Worm (Caenorhabditis elegans) whole organism, young adult: Measurements from ENCODE around the gene pals-23.

Source experiments
- F10E7.11 ChIP-seq: sonication (generic microtip); optimal IDR thresholded peaks from 2 replicates; lab custom pipeline; 2017; ENCODE audit warnings: mild to moderate bottlenecking, missing genetic modification characterization, moderate library complexity, missing compliant biosample characterization
- F39B2.1 ChIP-seq: fragments of 200-800 bp; sonication (Bioruptor generic); IDR thresholded peaks from 2 replicates; pipeline ENCODE4 v1.3.6; 2022; ENCODE audit warnings: missing genetic modification reagents, missing genetic modification characterization, missing compliant biosample characterization
- Y53F4B.3 ChIP-seq: fragments of 200-800 bp; sonication (Bioruptor generic); IDR thresholded peaks from 2 replicates; pipeline ENCODE4 v1.3.6; 2022; ENCODE audit warnings: missing genetic modification reagents, missing genetic modification characterization, missing compliant biosample characterization
- atf-7 ChIP-seq: sonication (generic microtip); optimal IDR thresholded peaks from 2 replicates; lab custom pipeline; 2017; ENCODE audit warnings: mild to moderate bottlenecking, missing genetic modification characterization, missing compliant biosample characterization
- athp-1 ChIP-seq: sonication (generic microtip); optimal IDR thresholded peaks from 2 replicates; lab custom pipeline; 2017; ENCODE audit warnings: mild to moderate bottlenecking, missing genetic modification characterization, missing compliant biosample characterization
- attf-6 ChIP-seq: fragments of 200-800 bp; sonication (Bioruptor generic); IDR thresholded peaks from 2 replicates; pipeline ENCODE4 v1.3.6; 2022; ENCODE audit warnings: missing genetic modification reagents, missing genetic modification characterization, missing compliant biosample characterization
- bed-1 ChIP-seq: fragments of 200-800 bp; sonication (Bioruptor generic); IDR thresholded peaks from 2 replicates; pipeline ENCODE4 v1.3.6; 2022; ENCODE audit warnings: missing genetic modification reagents, missing genetic modification characterization, missing compliant biosample characterization
- cebp-1 ChIP-seq, 2 experiments: fragments of 200-800 bp in 1 of 2; sonication (Bioruptor generic) in 1 of 2; sonication (generic microtip) in 1 of 2; IDR thresholded peaks in 1 of 2; optimal IDR thresholded peaks in 1 of 2; 2 replicates each; pipeline versions ENCODE4 v1.3.6 to Lab custom; 2017 to 2022; ENCODE audit warnings: missing compliant biosample characterization in 2 of 2, missing genetic modification characterization in 2 of 2, mild to moderate bottlenecking in 1 of 2, missing genetic modification reagents in 1 of 2, moderate library complexity in 1 of 2
- ceh-100 ChIP-seq: fragments of 200-800 bp; sonication (Bioruptor generic); IDR thresholded peaks from 2 replicates; pipeline ENCODE4 v1.3.6; 2022; ENCODE audit warnings: missing genetic modification reagents, missing genetic modification characterization, missing compliant biosample characterization
- ceh-58 ChIP-seq: fragments of 200-800 bp; sonication (Bioruptor generic); IDR thresholded peaks from 2 replicates; pipeline ENCODE4 v1.3.6; 2022; ENCODE audit warnings: missing genetic modification characterization, missing compliant biosample characterization
- egl-18 ChIP-seq: fragments of 200-800 bp; sonication (Bioruptor generic); IDR thresholded peaks from 2 replicates; pipeline ENCODE4 v1.3.6; 2022; ENCODE audit warnings: missing genetic modification reagents, missing genetic modification characterization, missing compliant biosample characterization
- ets-4 ChIP-seq: fragments of 200-800 bp; sonication (Bioruptor generic); optimal IDR thresholded peaks from 2 replicates; lab custom pipeline; 2018; ENCODE audit warnings: mild to moderate bottlenecking, missing genetic modification characterization, missing compliant biosample characterization
- hlh-12 ChIP-seq: sonication (generic microtip); optimal IDR thresholded peaks from 2 replicates; lab custom pipeline; 2016; ENCODE audit warnings: missing genetic modification characterization, missing compliant biosample characterization
- hsf-1 ChIP-seq: fragments of 200-800 bp; sonication (Bioruptor generic); IDR thresholded peaks from 2 replicates; pipeline ENCODE4 v1.3.6; 2022; ENCODE audit warnings: missing genetic modification reagents, missing genetic modification characterization, missing compliant biosample characterization
- let-607 ChIP-seq, 2 experiments: fragments of 200-800 bp in 1 of 2; sonication (Bioruptor generic) in 1 of 2; sonication (generic microtip) in 1 of 2; optimal IDR thresholded peaks; 2 replicates each; lab custom pipeline; 2016 to 2018; ENCODE audit warnings: mild to moderate bottlenecking in 2 of 2, missing compliant biosample characterization in 2 of 2, missing genetic modification characterization in 2 of 2, moderate library complexity in 2 of 2, missing genotype in 1 of 2
- lin-40 ChIP-seq: sonication (generic microtip); optimal IDR thresholded peaks from 2 replicates; lab custom pipeline; 2016; ENCODE audit warnings: missing genetic modification characterization, mild to moderate bottlenecking, missing compliant biosample characterization, missing genotype, missing genetic modification reagents
- mes-4 ChIP-seq: sonication (generic microtip); optimal IDR thresholded peaks from 2 replicates; lab custom pipeline; 2016; ENCODE audit warnings: missing genotype, missing genetic modification characterization, missing compliant biosample characterization
- nhr-80 ChIP-seq: sonication (generic microtip); optimal IDR thresholded peaks from 2 replicates; lab custom pipeline; 2016; ENCODE audit warnings: missing genetic modification characterization, missing compliant biosample characterization
- nhr-90 ChIP-seq: sonication (generic microtip); optimal IDR thresholded peaks from 2 replicates; lab custom pipeline; 2016; ENCODE audit warnings: missing genotype, mild to moderate bottlenecking, missing genetic modification characterization, missing compliant biosample characterization
- pbrm-1 ChIP-seq: fragments of 200-800 bp; sonication (Bioruptor generic); IDR thresholded peaks from 2 replicates; pipeline ENCODE4 v1.3.6; 2022; ENCODE audit warnings: missing genetic modification reagents, missing genetic modification characterization, missing compliant biosample characterization
- rec-8 ChIP-seq, 2 experiments: sonication (generic microtip); optimal IDR thresholded peaks; 2 replicates each; lab custom pipeline; 2016; ENCODE audit warnings: mild to moderate bottlenecking in 2 of 2, missing genetic modification characterization in 2 of 2, missing genetic modification reagents in 2 of 2, missing genotype in 2 of 2, missing biosample characterization in 1 of 2, missing compliant biosample characterization in 1 of 2, moderate library complexity in 1 of 2
- tbp1 ChIP-seq: fragments of 200-800 bp; sonication (Bioruptor generic); optimal IDR thresholded peaks from 2 replicates; lab custom pipeline; 2018; ENCODE audit warnings: mild to moderate bottlenecking, missing genetic modification characterization, missing compliant biosample characterization
- tlf-1 ChIP-seq: fragments of 200-800 bp; sonication (Bioruptor generic); optimal IDR thresholded peaks from 2 replicates; lab custom pipeline; 2018; ENCODE audit warnings: mild to moderate bottlenecking, missing genetic modification characterization, missing compliant biosample characterization
- ztf-26 ChIP-seq: sonication (generic microtip); optimal IDR thresholded peaks from 2 replicates; lab custom pipeline; 2017; ENCODE audit warnings: missing genetic modification characterization, missing compliant biosample characterization
- ztf-6 ChIP-seq: fragments of 200-800 bp; sonication (Bioruptor generic); IDR thresholded peaks from 2 replicates; pipeline ENCODE4 v1.3.6; 2022; ENCODE audit warnings: missing genetic modification reagents, missing genetic modification characterization, missing compliant biosample characterization

pals-23 gene

DNA sequence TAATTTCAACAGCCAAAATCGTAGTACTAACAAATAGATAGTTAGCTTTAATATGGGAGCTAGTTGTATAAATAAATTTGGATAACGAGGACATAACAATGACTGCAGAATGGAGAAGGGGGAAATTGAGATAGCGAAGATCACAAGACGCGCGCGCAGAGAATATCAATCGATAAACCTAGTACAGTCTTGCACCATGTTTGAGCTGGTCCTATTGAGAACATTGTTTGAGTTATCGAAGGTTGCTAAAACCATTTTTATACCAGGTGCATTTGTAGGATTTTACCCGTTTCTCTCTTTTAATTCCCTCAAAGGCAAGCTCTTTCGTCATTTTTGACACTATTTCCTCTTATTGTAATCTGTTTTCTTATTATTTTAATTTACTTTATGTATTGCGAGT lies 47.0 kb downstream of the pals-23 start, which contains the start of the genes F40G9.9 and F40G9.12 (continued):
- TF ChIP-seq tlf-1 (GFP tag; lab: Kevin White, UChicago) (no peak), ztf-26 (tag; lab: Kevin White, UChicago) (no peak), hlh-12 (tag; lab: Kevin White, UChicago) (no peak), F10E7.11 (tag; lab: Kevin White, UChicago) (no peak), ztf-6 (GFP tag; lab: Robert Waterston, UW) (no peak)

ce11 chrIII:173501-173900 lies 48.9 kb downstream of the pals-23 start, which contains the start of gene F40G9.19:
TSS of gene F40G9.19 (plus strand) at chrIII:173801.
- TF ChIP-seq attf-6 = no peak
- no peak for TF ChIP-seq cebp-1 (GFP tag; IDR thresholded peaks at IDR 0.05; lab: Robert Waterston, UW)
- no peak for TF ChIP-seq cebp-1 (tag; optimal IDR thresholded peaks at IDR 0.05; lab: Kevin White, UChicago)
- no peak for TF ChIP-seq egl-18
- no peak for TF ChIP-seq hsf-1
- no peak for TF ChIP-seq ceh-58 (GFP tag; lab: Robert Waterston, UW)
- no peak for TF ChIP-seq ets-4 (GFP tag; lab: Kevin White, UChicago)
- no peak for TF ChIP-seq ceh-100 (GFP tag; lab: Robert Waterston, UW)
- TF ChIP-seq let-607 (tag; optimal IDR thresholded peaks at IDR 0.05; lab: Kevin White, UChicago) = no peak
- no peak for TF ChIP-seq F39B2.1 (GFP tag; lab: Robert Waterston, UW)
- no peak for TF ChIP-seq pbrm-1 (GFP tag; lab: Robert Waterston, UW)
- TF ChIP-seq nhr-90 (tag; lab: Kevin White, UChicago) = no peak
- TF ChIP-seq F10E7.11 (tag; lab: Kevin White, UChicago) = no peak
- TF ChIP-seq Y53F4B.3 (GFP tag; lab: Robert Waterston, UW) = no peak
- TF ChIP-seq nhr-80 (tag; lab: Kevin White, UChicago) = no peak
- no peak for TF ChIP-seq rec-8 (tag; optimal IDR thresholded peaks at IDR 0.05; lab: Kevin White, UChicago)
- no peak for TF ChIP-seq lin-40 (tag; lab: Kevin White, UChicago)
- no peak for TF ChIP-seq bed-1 (GFP tag; lab: Robert Waterston, UW)
- TF ChIP-seq atf-7 = no peak

DNA sequence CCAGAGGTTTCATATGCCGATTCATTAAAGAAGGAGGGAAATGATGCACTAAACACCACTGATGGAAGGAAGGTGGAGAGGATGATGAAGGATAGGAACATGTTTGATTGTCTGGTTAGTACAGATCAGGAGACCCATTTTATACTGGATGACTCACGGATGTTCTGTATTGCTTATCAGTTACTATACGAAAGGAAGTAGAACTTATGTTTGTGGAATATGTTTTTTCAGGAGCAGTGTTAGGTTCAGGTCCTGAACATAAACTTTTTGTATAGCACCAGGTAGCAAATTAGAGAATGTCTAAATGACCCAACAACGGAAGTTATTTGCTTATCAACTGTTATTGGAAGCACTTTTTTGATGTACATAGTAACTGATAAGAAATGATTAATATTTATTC lies 51.2 kb downstream of the pals-23 start, which contains the start of gene clec-148:
Gene clec-148, minus strand, starts transcription at position 101 of the 400 bp plus-strand sequence.
- TF ChIP-seq athp-1 (tag; lab: Kevin White, UChicago) (no peak), mes-4 (tag; lab: Kevin White, UChicago) (no peak), attf-6 (no peak), tbp1 (GFP tag; lab: Kevin White, UChicago) (no peak), nhr-80 (tag; lab: Kevin White, UChicago) (no peak), F39B2.1 (GFP tag; lab: Robert Waterston, UW) (no peak)
